Fruit fly (Drosophila melanogaster) whole organism, embryonic: ENCODE measurements around the gene CG33235.
A peak's percentile ranks its signal among the peaks of the same experiment; 100 is the strongest.

Experiments
- C15 ChIP-seq: fragments of 200-800 bp; sonication (Bioruptor generic); IDR thresholded peaks from 3 replicates; pipeline ENCODE4 v1.3.6; 2022; ENCODE audit warnings: missing biosample characterization, missing genetic modification characterization
- CG10274 ChIP-seq: fragments of 200-800 bp; sonication (Bioruptor generic); optimal IDR thresholded peaks from 3 replicates; lab custom pipeline; 2017; ENCODE audit warnings: missing biosample characterization, mild to moderate bottlenecking, missing genetic modification characterization
- CG10543 ChIP-seq: fragments of 200-800 bp; sonication (Bioruptor generic); optimal IDR thresholded peaks from 3 replicates; lab custom pipeline; 2017; ENCODE audit warnings: missing biosample characterization, mild to moderate bottlenecking, missing genetic modification characterization, moderate library complexity
- CG11696 ChIP-seq: fragments of 200-800 bp; sonication (Bioruptor generic); IDR thresholded peaks from 2 replicates; pipeline ENCODE4 v1.3.6; 2022; ENCODE audit warnings: missing biosample characterization, missing genetic modification characterization
- CG12236 ChIP-seq: fragments of 200-800 bp; sonication (Bioruptor generic); optimal IDR thresholded peaks from 2 replicates; lab custom pipeline; 2016; ENCODE audit warnings: missing biosample characterization, missing genetic modification characterization
- CG2202 ChIP-seq: fragments of 200-800 bp; sonication (Bioruptor generic); optimal IDR thresholded peaks from 2 replicates; lab custom pipeline; 2018; ENCODE audit warnings: missing biosample characterization, mild to moderate bottlenecking, missing genetic modification characterization
- CG2712 ChIP-seq: fragments of 200-800 bp; optimal IDR thresholded peaks from 3 replicates; lab custom pipeline; 2019; ENCODE audit warnings: missing biosample characterization, mild to moderate bottlenecking, missing genetic modification characterization, moderate library complexity
- CG34422 ChIP-seq: fragments of 200-800 bp; sonication (Bioruptor generic); IDR thresholded peaks from 3 replicates; pipeline ENCODE4 v1.3.6; 2022; ENCODE audit warnings: missing biosample characterization, missing genetic modification characterization
- CG3847 ChIP-seq: fragments of 200-800 bp; sonication (Bioruptor generic); IDR thresholded peaks from 2 replicates; pipeline ENCODE4 v1.3.6; 2022; ENCODE audit warnings: missing biosample characterization, missing genetic modification characterization
- CG43689 ChIP-seq: fragments of 200-800 bp; sonication (Bioruptor generic); IDR thresholded peaks from 2 replicates; pipeline ENCODE4 v1.3.6; 2022; ENCODE audit warnings: missing biosample characterization, missing genetic modification characterization
- CG4707 ChIP-seq: fragments of 200-800 bp; sonication (Bioruptor generic); optimal IDR thresholded peaks from 2 replicates; lab custom pipeline; 2018; ENCODE audit warnings: missing biosample characterization, mild to moderate bottlenecking, missing genetic modification characterization, moderate library complexity
- CG5953 ChIP-seq: fragments of 200-800 bp; sonication (Bioruptor generic); IDR thresholded peaks from 2 replicates; pipeline ENCODE4 v1.3.6; 2022; ENCODE audit warnings: missing biosample characterization, missing genetic modification characterization
- CG6175 ChIP-seq: fragments of 200-800 bp; sonication (Bioruptor generic); IDR thresholded peaks from 3 replicates; pipeline ENCODE4 v1.3.6; 2022; ENCODE audit warnings: missing biosample characterization, missing genetic modification characterization
- CG6254 ChIP-seq: fragments of 200-800 bp; sonication (Bioruptor generic); optimal IDR thresholded peaks from 3 replicates; lab custom pipeline; 2017; ENCODE audit warnings: mild to moderate bottlenecking, missing biosample characterization, missing genetic modification reagents, missing genetic modification characterization
- CG6765 ChIP-seq: fragments of 200-800 bp; sonication (Bioruptor generic); optimal IDR thresholded peaks from 3 replicates; lab custom pipeline; 2017; ENCODE audit warnings: missing biosample characterization, mild to moderate bottlenecking, missing genetic modification characterization
- CG8281 ChIP-seq: fragments of 200-800 bp; sonication (Bioruptor generic); optimal IDR thresholded peaks from 2 replicates; lab custom pipeline; 2018; ENCODE audit warnings: missing biosample characterization, mild to moderate bottlenecking, missing genetic modification characterization, moderate library complexity
- D ChIP-seq, 2 experiments: fragments of 200-800 bp in 1 of 2; fragments of >200 bp in 1 of 2; sonication (Bioruptor generic) in 1 of 2; optimal IDR thresholded peaks; 2 replicates in 1 of 2; 3 replicates in 1 of 2; lab custom pipeline; 2017; ENCODE audit warnings: mild to moderate bottlenecking in 1 of 2, missing biosample characterization in 1 of 2, missing genetic modification characterization in 1 of 2, missing genetic modification reagents in 1 of 2
- Dad ChIP-seq: fragments of 200-800 bp; sonication (Bioruptor generic); optimal IDR thresholded peaks from 3 replicates; lab custom pipeline; 2016; ENCODE audit warnings: missing biosample characterization, missing genetic modification characterization
- Dbx ChIP-seq: fragments of 200-800 bp; sonication (Bioruptor generic); IDR thresholded peaks from 3 replicates; pipeline ENCODE4 v1.3.6; 2022; ENCODE audit warnings: missing biosample characterization, missing genetic modification characterization
- E2f2 ChIP-seq: fragments of 200-800 bp; sonication (Bioruptor generic); IDR thresholded peaks from 2 replicates; pipeline ENCODE4 v1.3.6; 2022; ENCODE audit warnings: missing biosample characterization, missing genetic modification characterization
- HmgZ ChIP-seq: fragments of 200-800 bp; sonication (Bioruptor generic); optimal IDR thresholded peaks from 2 replicates; lab custom pipeline; 2018; ENCODE audit warnings: missing biosample characterization, mild to moderate bottlenecking, missing genetic modification characterization
- Lhr ChIP-seq: fragments of 200-800 bp; sonication (Bioruptor generic); optimal IDR thresholded peaks from 3 replicates; lab custom pipeline; 2017; ENCODE audit warnings: mild to moderate bottlenecking, missing biosample characterization, missing genetic modification reagents, missing genetic modification characterization
- MESR4 ChIP-seq: fragments of 200-800 bp; sonication (Bioruptor generic); optimal IDR thresholded peaks from 2 replicates; lab custom pipeline; 2018; ENCODE audit warnings: missing biosample characterization, mild to moderate bottlenecking, missing genetic modification characterization, moderate library complexity
- Sry-β ChIP-seq: fragments of 200-800 bp; sonication (Bioruptor generic); optimal IDR thresholded peaks from 2 replicates; lab custom pipeline; 2018; ENCODE audit warnings: missing biosample characterization, mild to moderate bottlenecking, missing genetic modification characterization, moderate library complexity
- TFAM ChIP-seq: fragments of 200-800 bp; sonication (Bioruptor generic); optimal IDR thresholded peaks from 2 replicates; lab custom pipeline; 2017; ENCODE audit warnings: missing biosample characterization, missing genetic modification characterization, inconsistent platforms
- Vsx1 ChIP-seq: fragments of 200-800 bp; sonication (Bioruptor generic); optimal IDR thresholded peaks from 2 replicates; lab custom pipeline; 2017; ENCODE audit warnings: missing biosample characterization, mild to moderate bottlenecking, missing genetic modification characterization, missing genetic modification reagents
- abd-A ChIP-seq: fragments of 200-800 bp; sonication (Bioruptor generic); optimal IDR thresholded peaks from 3 replicates; lab custom pipeline; 2019; ENCODE audit warnings: missing biosample characterization, mild to moderate bottlenecking, missing genetic modification characterization, moderate library complexity
- br ChIP-seq: fragments of >200 bp; optimal IDR thresholded peaks from 2 replicates; lab custom pipeline; 2017
- bsh ChIP-seq, 2 experiments: fragments of 200-800 bp; sonication (Bioruptor generic); optimal IDR thresholded peaks; 2 replicates each; lab custom pipeline; 2017 to 2018; ENCODE audit warnings: mild to moderate bottlenecking in 2 of 2, missing biosample characterization in 2 of 2, missing genetic modification characterization in 2 of 2, moderate library complexity in 1 of 2
- cg ChIP-seq: fragments of 200-800 bp; sonication (Bioruptor generic); optimal IDR thresholded peaks from 3 replicates; lab custom pipeline; 2019; ENCODE audit warnings: missing biosample characterization, mild to moderate bottlenecking, missing genetic modification characterization, moderate library complexity
- chif ChIP-seq, 2 experiments: fragments of 200-800 bp; sonication (Bioruptor generic); optimal IDR thresholded peaks; 3 replicates each; lab custom pipeline; 2016; ENCODE audit warnings: missing biosample characterization in 2 of 2, missing genetic modification characterization in 2 of 2
- crc ChIP-seq: fragments of 200-800 bp; sonication (Bioruptor generic); optimal IDR thresholded peaks from 2 replicates; lab custom pipeline; 2016; ENCODE audit warnings: missing biosample characterization, missing genetic modification characterization
- crp ChIP-seq, 2 experiments: fragments of 200-800 bp; sonication (Bioruptor generic); optimal IDR thresholded peaks; 2 replicates in 1 of 2; 3 replicates in 1 of 2; lab custom pipeline; 2017; ENCODE audit warnings: missing biosample characterization in 2 of 2, missing genetic modification characterization in 2 of 2, mild to moderate bottlenecking in 1 of 2, moderate library complexity in 1 of 2
- dpn ChIP-seq, 2 experiments: fragments of 200-800 bp; sonication (Bioruptor generic); optimal IDR thresholded peaks; 3 replicates each; lab custom pipeline; 2016; ENCODE audit warnings: missing biosample characterization in 2 of 2, missing genetic modification characterization in 2 of 2
- esg ChIP-seq: fragments of 200-800 bp; sonication (Bioruptor generic); conservative IDR thresholded peaks from 2 replicates; pipeline ENCODE4 v1.3.6; 2022; ENCODE audit warnings: missing biosample characterization, missing genetic modification characterization
- eyg ChIP-seq: fragments of 200-800 bp; sonication (Bioruptor generic); optimal IDR thresholded peaks from 3 replicates; lab custom pipeline; 2016; ENCODE audit warnings: missing biosample characterization, missing genetic modification characterization
- gcm2 ChIP-seq: fragments of 200-800 bp; sonication (Bioruptor generic); optimal IDR thresholded peaks from 2 replicates; lab custom pipeline; 2016; ENCODE audit warnings: missing biosample characterization, missing genetic modification characterization
- gem ChIP-seq: fragments of 200-800 bp; sonication (Bioruptor generic); optimal IDR thresholded peaks from 2 replicates; lab custom pipeline; 2019; ENCODE audit warnings: missing biosample characterization, mild to moderate bottlenecking, missing genetic modification characterization, moderate library complexity
- grau ChIP-seq: fragments of 200-800 bp; optimal IDR thresholded peaks from 3 replicates; lab custom pipeline; 2019; ENCODE audit warnings: missing biosample characterization, mild to moderate bottlenecking, missing genetic modification characterization, moderate library complexity
- lbe ChIP-seq: fragments of 200-800 bp; sonication (Bioruptor generic); optimal IDR thresholded peaks from 2 replicates; lab custom pipeline; 2016; ENCODE audit warnings: missing biosample characterization, mild to moderate bottlenecking, missing genetic modification characterization
- luna ChIP-seq: fragments of 200-800 bp; sonication (Bioruptor generic); optimal IDR thresholded peaks from 2 replicates; lab custom pipeline; 2016; ENCODE audit warnings: missing biosample characterization, missing genetic modification characterization
- salm ChIP-seq: fragments of 200-800 bp; sonication (Bioruptor generic); optimal IDR thresholded peaks from 2 replicates; lab custom pipeline; 2018; ENCODE audit warnings: missing biosample characterization, mild to moderate bottlenecking, missing genetic modification characterization
- so ChIP-seq: fragments of 200-800 bp; sonication (Bioruptor generic); IDR thresholded peaks from 3 replicates; pipeline ENCODE4 v1.3.6; 2022; ENCODE audit warnings: missing biosample characterization, missing genetic modification characterization
- ttk ChIP-seq: fragments of 200-800 bp; sonication (Bioruptor generic); IDR thresholded peaks from 2 replicates; pipeline ENCODE4 v2.1.2; 2022; ENCODE audit warnings: missing biosample characterization, missing genetic modification characterization
- tup ChIP-seq: fragments of 200-800 bp; sonication (Bioruptor generic); optimal IDR thresholded peaks from 2 replicates; lab custom pipeline; 2016; ENCODE audit warnings: missing biosample characterization, mild to moderate bottlenecking, missing genetic modification characterization, moderate library complexity
- tx ChIP-seq: fragments of 200-800 bp; sonication (Bioruptor generic); optimal IDR thresholded peaks from 2 replicates; lab custom pipeline; 2016; ENCODE audit warnings: missing biosample characterization, missing genetic modification characterization
- usp ChIP-seq: fragments of >200 bp; optimal IDR thresholded peaks from 2 replicates; lab custom pipeline; 2017; ENCODE audit warnings: missing biosample characterization, missing genetic modification characterization
- vfl ChIP-seq: fragments of 200-800 bp; sonication (Bioruptor generic); optimal IDR thresholded peaks from 2 replicates; lab custom pipeline; 2016; ENCODE audit warnings: missing biosample characterization, missing genetic modification characterization
- wek ChIP-seq: fragments of 200-800 bp; sonication (Bioruptor generic); optimal IDR thresholded peaks from 3 replicates; lab custom pipeline; 2018; ENCODE audit warnings: missing biosample characterization, mild to moderate bottlenecking, missing genetic modification characterization, moderate library complexity
- wor ChIP-seq: fragments of 200-800 bp; sonication (Bioruptor generic); IDR thresholded peaks from 2 replicates; pipeline ENCODE4 v1.3.6; 2022; ENCODE audit warnings: missing biosample characterization, missing genetic modification characterization

The CG33235 gene

DNA sequence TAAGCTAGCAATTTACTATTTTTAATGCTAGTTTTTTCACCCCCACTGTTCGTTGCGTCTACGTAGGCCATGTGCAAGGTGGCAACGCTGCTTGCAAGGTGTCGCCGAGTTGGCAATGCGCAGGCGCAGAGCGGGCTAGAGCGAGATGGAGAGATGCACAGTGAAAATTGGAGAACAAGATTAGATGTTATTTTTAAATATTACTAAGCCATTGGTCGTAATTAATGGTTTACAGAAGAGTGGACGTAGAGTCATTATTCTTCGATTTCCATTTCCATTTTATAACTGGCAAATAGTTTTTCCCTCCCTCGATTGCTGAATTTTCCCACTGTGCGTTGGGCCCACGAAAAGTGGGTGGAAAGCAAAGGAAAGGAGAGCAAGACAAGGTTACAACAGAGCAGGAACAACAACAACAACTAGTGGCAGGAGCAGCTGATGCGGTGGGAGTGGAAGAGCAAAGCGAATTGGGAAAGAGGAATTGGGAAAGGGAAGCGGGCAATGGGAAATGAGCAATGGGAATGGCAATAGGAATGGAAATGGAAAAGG, 38.5 kb downstream of the CG33235 start (continued):
- TF ChIP-seq Sry-β (GFP tag; lab: Kevin White, UChicago) (no peak), wek (peak; percentile 61), E2f2 (peak; percentile 63; the same call in 1 of the 2 replicates), so (peak; percentile 87), CG6765 (GFP tag; lab: Kevin White, UChicago) (peak; percentile 18), dpn (GFP tag; optimal IDR thresholded peaks at IDR 0.05; lab: Kevin White, UChicago) (peak; percentile 74 to 79), br (lab: Kevin White, UChicago) (no peak), wor (peak; percentile 76), Dbx (GFP tag; lab: Robert Waterston, UW) (peak; percentile 88), crc (GFP tag; lab: Kevin White, UChicago) (peak; percentile 50), esg (GFP tag; lab: Robert Waterston, UW) (peak; percentile 86), CG8281 (tag; lab: Kevin White, UChicago) (peak; percentile 20), vfl (GFP tag; lab: Kevin White, UChicago) (peak; percentile 57), CG12236 (GFP tag; lab: Kevin White, UChicago) (peak; percentile 30), chif (GFP tag; optimal IDR thresholded peaks at IDR 0.05; lab: Kevin White, UChicago) (peak; percentile 53 to 70), Dad (GFP tag; lab: Kevin White, UChicago) (peak; percentile 86), CG11696 (GFP tag; lab: Robert Waterston, UW) (peak; percentile 77), CG6254 (peak; percentile 55), crp (GFP tag; optimal IDR thresholded peaks at IDR 0.05; lab: Kevin White, UChicago) (peak in 1 of 2 experiments; percentile 46), cg (no peak), Vsx1 (GFP tag; lab: Kevin White, UChicago) (no peak), lbe (GFP tag; lab: Kevin White, UChicago) (no peak), CG3847 (GFP tag; lab: Robert Waterston, UW) (peak; percentile 66), CG10543 (GFP tag; lab: Kevin White, UChicago) (no peak), ttk (GFP tag; lab: Robert Waterston, UW) (peak; percentile 83), tup (no peak), CG34422 (peak; percentile 88), CG2712 (tag; lab: Kevin White, UChicago) (peak; percentile 78), CG6175 (0 out of 3 replicates have a peak, but pooled peaks have one; percentile 24), abd-A (no peak), eyg (peak; percentile 65), CG43689 (GFP tag; lab: Robert Waterston, UW) (peak; percentile 45; the same call in 1 of the 2 replicates), CG4707 (GFP tag; lab: Kevin White, UChicago) (peak; percentile 92), CG2202 (peak; percentile 63), C15 (GFP tag; lab: Robert Waterston, UW) (peak; percentile 74; the same call in 2 of the 3 replicates), HmgZ (tag; lab: Kevin White, UChicago) (peak; percentile 45), MESR4 (peak; percentile 15), gem (tag; lab: Kevin White, UChicago) (peak; percentile 82), tx (GFP tag; lab: Kevin White, UChicago) (no peak), grau (peak; percentile 78), usp (GFP tag; lab: Kevin White, UChicago) (no peak), Lhr (peak; percentile 22), CG5953 (GFP tag; lab: Robert Waterston, UW) (peak; percentile 75; the same call in 1 of the 2 replicates), salm (tag; lab: Kevin White, UChicago) (peak; percentile 23), gcm2 (no peak), bsh (GFP tag; optimal IDR thresholded peaks at IDR 0.05; lab: Kevin White, UChicago) (peak; percentile 68 to 76), CG10274 (GFP tag; lab: Kevin White, UChicago) (no peak), D (optimal IDR thresholded peaks at IDR 0.05; lab: Kevin White, UChicago) (no peak), D (GFP tag; optimal IDR thresholded peaks at IDR 0.05; lab: Kevin White, UChicago) (peak; percentile 61), TFAM (GFP tag; lab: Kevin White, UChicago) (no peak), luna (GFP tag; lab: Kevin White, UChicago) (peak; percentile 19)
